Fruit fly (Drosophila melanogaster) whole organism, embryonic: Measurements from ENCODE around the gene Cyp6d4.

ENCODE experiments used
- B-H1 ChIP-seq: fragments of 200-800 bp; sonication (Bioruptor generic); IDR thresholded peaks from 3 replicates; pipeline ENCODE4 v1.3.6; 2022; ENCODE audit warnings: missing biosample characterization, missing genetic modification characterization
- CG1024 ChIP-seq: fragments of 200-800 bp; sonication (Bioruptor generic); IDR thresholded peaks from 2 replicates; pipeline ENCODE4 v1.3.6; 2022; ENCODE audit warnings: missing biosample characterization, missing genetic modification characterization
- CG10321 ChIP-seq: fragments of 200-800 bp; sonication (Bioruptor generic); IDR thresholded peaks from 2 replicates; pipeline ENCODE4 v1.3.6; 2022; ENCODE audit warnings: missing biosample characterization, missing genetic modification characterization
- CG10654 ChIP-seq: fragments of 200-800 bp; sonication (Bioruptor generic); optimal IDR thresholded peaks from 2 replicates; lab custom pipeline; 2016; ENCODE audit warnings: missing biosample characterization, missing genetic modification characterization
- CG11504 ChIP-seq: fragments of 200-800 bp; sonication (Bioruptor generic); optimal IDR thresholded peaks from 3 replicates; lab custom pipeline; 2019; ENCODE audit warnings: missing biosample characterization, mild to moderate bottlenecking, missing genetic modification characterization, moderate library complexity
- CG11695 ChIP-seq: fragments of 200-800 bp; sonication (Bioruptor generic); IDR thresholded peaks from 3 replicates; pipeline ENCODE4 v1.3.6; 2022; ENCODE audit warnings: missing biosample characterization, missing genetic modification characterization
- CG13424 ChIP-seq: fragments of 200-800 bp; sonication (Bioruptor generic); optimal IDR thresholded peaks from 2 replicates; lab custom pipeline; 2019; ENCODE audit warnings: missing biosample characterization, mild to moderate bottlenecking, missing genetic modification characterization, moderate library complexity
- CG17328 ChIP-seq: fragments of 200-800 bp; sonication (Bioruptor generic); IDR thresholded peaks from 2 replicates; pipeline ENCODE4 v1.3.6; 2022; ENCODE audit warnings: missing biosample characterization, missing genetic modification characterization
- CG17361 ChIP-seq: fragments of 200-800 bp; sonication (Bioruptor generic); IDR thresholded peaks from 3 replicates; pipeline ENCODE4 v1.3.6; 2022; ENCODE audit warnings: missing biosample characterization, missing genetic modification characterization
- CG17612 ChIP-seq: fragments of 200-800 bp; sonication (Bioruptor generic); IDR thresholded peaks from 2 replicates; pipeline ENCODE4 v1.3.6; 2022; ENCODE audit warnings: missing biosample characterization, missing genetic modification characterization
- CG2202 ChIP-seq: fragments of 200-800 bp; sonication (Bioruptor generic); optimal IDR thresholded peaks from 2 replicates; lab custom pipeline; 2018; ENCODE audit warnings: missing biosample characterization, mild to moderate bottlenecking, missing genetic modification characterization
- CG2712 ChIP-seq: fragments of 200-800 bp; optimal IDR thresholded peaks from 3 replicates; lab custom pipeline; 2019; ENCODE audit warnings: missing biosample characterization, mild to moderate bottlenecking, missing genetic modification characterization, moderate library complexity
- CG2889 ChIP-seq: fragments of 200-800 bp; sonication (Bioruptor generic); IDR thresholded peaks from 3 replicates; pipeline ENCODE4 v1.3.6; 2022; ENCODE audit warnings: missing biosample characterization, missing genetic modification characterization
- CG30020 ChIP-seq: fragments of 200-800 bp; optimal IDR thresholded peaks from 2 replicates; lab custom pipeline; 2019; ENCODE audit warnings: missing biosample characterization, mild to moderate bottlenecking, missing genetic modification characterization, moderate library complexity
- CG31224 ChIP-seq: fragments of 200-800 bp; sonication (Bioruptor generic); IDR thresholded peaks from 2 replicates; pipeline ENCODE4 v1.3.6; 2022; ENCODE audit warnings: missing biosample characterization, missing genetic modification characterization
- CG42726 ChIP-seq: fragments of 200-800 bp; sonication (Bioruptor generic); IDR thresholded peaks from 2 replicates; pipeline ENCODE4 v1.3.6; 2022; ENCODE audit warnings: missing biosample characterization, missing genetic modification characterization; ENCODE audit not compliant: partially characterized antibody
- CG4360 ChIP-seq: fragments of 200-800 bp; sonication (Bioruptor generic); IDR thresholded peaks from 2 replicates; pipeline ENCODE4 v1.3.6; 2022; ENCODE audit warnings: missing biosample characterization, missing genetic modification characterization
- CG7372 ChIP-seq: fragments of 200-800 bp; sonication (Bioruptor generic); IDR thresholded peaks from 2 replicates; pipeline ENCODE4 v1.3.6; 2022; ENCODE audit warnings: missing biosample characterization, missing genetic modification characterization
- CG8388 ChIP-seq: fragments of 200-800 bp; sonication (Bioruptor generic); optimal IDR thresholded peaks from 2 replicates; lab custom pipeline; 2019; ENCODE audit warnings: missing biosample characterization, mild to moderate bottlenecking, missing genetic modification characterization, moderate library complexity
- CoRest ChIP-seq: fragments of 200-800 bp; sonication (Bioruptor generic); optimal IDR thresholded peaks from 3 replicates; lab custom pipeline; 2018; ENCODE audit warnings: missing biosample characterization, mild to moderate bottlenecking, missing genetic modification characterization, moderate library complexity
- E2f1 ChIP-seq: fragments of 200-800 bp; sonication (Bioruptor generic); IDR thresholded peaks from 2 replicates; pipeline ENCODE4 v1.3.6; 2022; ENCODE audit warnings: missing biosample characterization, missing genetic modification characterization
- Elba2 ChIP-seq: fragments of 200-800 bp; sonication (Bioruptor generic); optimal IDR thresholded peaks from 3 replicates; lab custom pipeline; 2016; ENCODE audit warnings: missing biosample characterization, missing genetic modification characterization
- Fer3 ChIP-seq: fragments of 200-800 bp; sonication (Bioruptor generic); optimal IDR thresholded peaks from 2 replicates; lab custom pipeline; 2018; ENCODE audit warnings: missing biosample characterization, mild to moderate bottlenecking, missing genetic modification characterization, moderate library complexity
- Hand ChIP-seq: fragments of 200-800 bp; sonication (Bioruptor generic); optimal IDR thresholded peaks from 2 replicates; lab custom pipeline; 2017; ENCODE audit warnings: mild to moderate bottlenecking, missing biosample characterization, missing genetic modification reagents, missing genetic modification characterization
- Oli ChIP-seq: fragments of 200-800 bp; sonication (Bioruptor generic); optimal IDR thresholded peaks from 2 replicates; lab custom pipeline; 2018; ENCODE audit warnings: missing biosample characterization, mild to moderate bottlenecking, missing genetic modification characterization, moderate library complexity
- PHDP ChIP-seq: fragments of 200-800 bp; sonication (Bioruptor generic); optimal IDR thresholded peaks from 3 replicates; lab custom pipeline; 2018; ENCODE audit warnings: missing biosample characterization, mild to moderate bottlenecking, missing genetic modification characterization, moderate library complexity
- Rfx ChIP-seq: fragments of 200-800 bp; sonication (Bioruptor generic); IDR thresholded peaks from 2 replicates; pipeline ENCODE4 v1.3.6; 2022; ENCODE audit warnings: missing biosample characterization, missing genetic modification characterization
- Rx ChIP-seq: fragments of 200-800 bp; sonication (Bioruptor generic); IDR thresholded peaks from 2 replicates; pipeline ENCODE4 v1.3.6; 2022; ENCODE audit warnings: missing biosample characterization, missing genetic modification characterization
- Trl ChIP-seq, 3 experiments: fragments of >200 bp in 2 of 3; fragments of 200-800 bp in 1 of 3; sonication (Bioruptor generic) in 1 of 3; optimal IDR thresholded peaks; 2 replicates in 1 of 3; 3 replicates in 2 of 3; lab custom pipeline; 2016 to 2017; ENCODE audit warnings: missing biosample characterization in 1 of 3, missing genetic modification characterization in 1 of 3
- YL-1 ChIP-seq: fragments of 200-800 bp; sonication (Bioruptor generic); optimal IDR thresholded peaks from 3 replicates; lab custom pipeline; 2017; ENCODE audit warnings: missing biosample characterization, mild to moderate bottlenecking, missing genetic modification characterization
- ara ChIP-seq: fragments of 200-800 bp; sonication (Bioruptor generic); IDR thresholded peaks from 2 replicates; pipeline ENCODE4 v1.3.6; 2022; ENCODE audit warnings: missing biosample characterization, missing genetic modification characterization
- ase ChIP-seq: fragments of 200-800 bp; sonication (Bioruptor generic); IDR thresholded peaks from 3 replicates; pipeline ENCODE4 v1.3.6; 2022; ENCODE audit warnings: missing biosample characterization, missing genetic modification characterization
- ash1 ChIP-seq: fragments of 200-800 bp; sonication (Bioruptor generic); optimal IDR thresholded peaks from 2 replicates; lab custom pipeline; 2018; ENCODE audit warnings: missing biosample characterization, mild to moderate bottlenecking, missing genetic modification characterization
- bsh ChIP-seq, 2 experiments: fragments of 200-800 bp; sonication (Bioruptor generic); optimal IDR thresholded peaks; 2 replicates each; lab custom pipeline; 2017 to 2018; ENCODE audit warnings: mild to moderate bottlenecking in 2 of 2, missing biosample characterization in 2 of 2, missing genetic modification characterization in 2 of 2, moderate library complexity in 1 of 2
- cg ChIP-seq: fragments of 200-800 bp; sonication (Bioruptor generic); optimal IDR thresholded peaks from 3 replicates; lab custom pipeline; 2019; ENCODE audit warnings: missing biosample characterization, mild to moderate bottlenecking, missing genetic modification characterization, moderate library complexity
- crol ChIP-seq: fragments of 200-800 bp; sonication (Bioruptor generic); IDR thresholded peaks from 2 replicates; pipeline ENCODE4 v1.3.6; 2022; ENCODE audit warnings: missing biosample characterization, missing genetic modification characterization
- dpn ChIP-seq, 2 experiments: fragments of 200-800 bp; sonication (Bioruptor generic); optimal IDR thresholded peaks; 3 replicates each; lab custom pipeline; 2016; ENCODE audit warnings: missing biosample characterization in 2 of 2, missing genetic modification characterization in 2 of 2
- eve ChIP-seq, 2 experiments: fragments of >200 bp; optimal IDR thresholded peaks; 2 replicates each; lab custom pipeline; 2017; ENCODE audit warnings: missing biosample characterization in 2 of 2, missing genetic modification characterization in 2 of 2
- ken ChIP-seq: fragments of 200-800 bp; sonication (Bioruptor generic); IDR thresholded peaks from 3 replicates; pipeline ENCODE4 v1.3.6; 2022; ENCODE audit warnings: missing biosample characterization, missing genetic modification characterization
- nau ChIP-seq: fragments of 200-800 bp; sonication (Bioruptor generic); optimal IDR thresholded peaks from 3 replicates; lab custom pipeline; 2017; ENCODE audit warnings: missing biosample characterization, mild to moderate bottlenecking, missing genetic modification characterization, missing genetic modification reagents
- peb ChIP-seq: fragments of 200-800 bp; sonication (Bioruptor generic); IDR thresholded peaks from 2 replicates; pipeline ENCODE4 v1.3.6; 2022; ENCODE audit warnings: missing biosample characterization, missing genetic modification characterization
- phol ChIP-seq: fragments of 200-800 bp; sonication (Bioruptor generic); optimal IDR thresholded peaks from 3 replicates; lab custom pipeline; 2018; ENCODE audit warnings: missing biosample characterization, mild to moderate bottlenecking, missing genetic modification characterization, moderate library complexity
- sim ChIP-seq: fragments of 200-800 bp; sonication (Bioruptor generic); IDR thresholded peaks from 2 replicates; pipeline ENCODE4 v1.3.6; 2022; ENCODE audit warnings: missing biosample characterization, missing genetic modification characterization
- sisA ChIP-seq: fragments of 200-800 bp; sonication (Bioruptor generic); IDR thresholded peaks from 2 replicates; pipeline ENCODE4 v1.3.6; 2022; ENCODE audit warnings: missing biosample characterization, missing genetic modification characterization
- slbo ChIP-seq: fragments of 200-800 bp; sonication (Bioruptor generic); IDR thresholded peaks from 2 replicates; pipeline ENCODE4 v1.3.6; 2022; ENCODE audit warnings: missing biosample characterization, missing genetic modification characterization
- tgo ChIP-seq: fragments of 200-800 bp; sonication (Bioruptor generic); IDR thresholded peaks from 3 replicates; pipeline ENCODE4 v1.3.6; 2022; ENCODE audit warnings: missing biosample characterization, missing genetic modification characterization
- tio ChIP-seq: fragments of 200-800 bp; sonication (Bioruptor generic); optimal IDR thresholded peaks from 2 replicates; lab custom pipeline; 2017; ENCODE audit warnings: missing biosample characterization, missing genetic modification characterization, inconsistent platforms
- trh ChIP-seq: fragments of 200-800 bp; sonication (Bioruptor generic); optimal IDR thresholded peaks from 2 replicates; lab custom pipeline; 2016; ENCODE audit warnings: missing biosample characterization, missing genetic modification characterization
- unpg ChIP-seq: fragments of 200-800 bp; sonication (Bioruptor generic); optimal IDR thresholded peaks from 3 replicates; lab custom pipeline; 2018; ENCODE audit warnings: missing biosample characterization, mild to moderate bottlenecking, missing genetic modification characterization, moderate library complexity

Gene Cyp6d4

DNA sequence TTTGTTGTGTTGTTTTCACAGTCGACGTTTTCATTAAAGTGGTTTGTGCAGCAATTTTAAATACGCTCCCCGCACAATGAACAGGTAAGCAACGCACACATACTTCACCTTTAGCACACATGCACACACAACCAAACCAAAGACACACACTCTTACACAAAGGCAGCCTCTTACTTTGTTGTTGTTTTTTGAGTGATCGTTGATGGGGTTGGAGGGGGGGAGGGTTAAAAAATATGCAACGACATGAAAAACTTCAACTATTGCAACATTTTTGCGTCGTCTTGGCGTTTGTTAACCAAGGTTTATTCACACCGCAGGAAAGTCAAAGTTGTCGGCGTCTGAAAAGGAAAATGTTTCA is 30.2 kb upstream of the Cyp6d4 start:
- TF ChIP-seq cg (GFP tag; lab: Kevin White, UChicago) (peak; percentile 61), CG4360 (GFP tag; lab: Robert Waterston, UW) (peak; percentile 50; the same call in 1 of the 2 replicates), ken (GFP tag; lab: Robert Waterston, UW) (0 out of 3 replicates have a peak, but pooled peaks have one; percentile 1), nau (no peak), CG2202 (no peak), crol (peak; percentile 42)
- TF ChIP-seq, all 482 proteins: peak for 4

- TF ChIP-seq CG17328 (GFP tag; lab: Robert Waterston, UW) (peak; percentile 58), peb (GFP tag; lab: Robert Waterston, UW) (0 out of 2 replicates have a peak, but pooled peaks have one; percentile 9), slbo (GFP tag; lab: Robert Waterston, UW) (peak; percentile 82), trh (GFP tag; lab: Kevin White, UChicago) (no peak), CG10321 (GFP tag; lab: Robert Waterston, UW) (0 out of 2 replicates have a peak, but pooled peaks have one; percentile 4), CG2712 (tag; lab: Kevin White, UChicago) (peak; percentile 1), YL-1 (GFP tag; lab: Kevin White, UChicago) (no peak), Elba2 (GFP tag; lab: Kevin White, UChicago) (no peak), sim (GFP tag; lab: Robert Waterston, UW) (no peak), tgo (GFP tag; lab: Robert Waterston, UW) (peak; percentile 27; the same call in 1 of the 3 replicates), CG17361 (0 out of 3 replicates have a peak, but pooled peaks have one; percentile 22), unpg (peak; percentile 3), CG13424 (tag; lab: Kevin White, UChicago) (peak; percentile 7), tio (GFP tag; lab: Kevin White, UChicago) (peak; percentile 37), sisA (peak; percentile 55), bsh (GFP tag; optimal IDR thresholded peaks at IDR 0.05; lab: Kevin White, UChicago) (peak in 1 of 2 experiments; percentile 45), Oli (tag; lab: Kevin White, UChicago) (peak; percentile 20), Trl (optimal IDR thresholded peaks at IDR 0.05; lab: Kevin White, UChicago) (no peak), Trl (GFP tag; optimal IDR thresholded peaks at IDR 0.05; lab: Kevin White, UChicago) (peak; percentile 9), Rx (GFP tag; lab: Robert Waterston, UW) (no peak), CG8388 (GFP tag; lab: Kevin White, UChicago) (no peak), Rfx (GFP tag; lab: Robert Waterston, UW) (0 out of 2 replicates have a peak, but pooled peaks have one; percentile 8), CG1024 (GFP tag; lab: Robert Waterston, UW) (0 out of 2 replicates have a peak, but pooled peaks have one; percentile 31), dpn (GFP tag; optimal IDR thresholded peaks at IDR 0.05; lab: Kevin White, UChicago) (peak in 1 of 2 experiments; percentile 28), CoRest (tag; lab: Kevin White, UChicago) (peak; percentile 23), CG11695 (peak; percentile 38; the same call in 1 of the 3 replicates), B-H1 (GFP tag; lab: Robert Waterston, UW) (peak; percentile 29; the same call in 1 of the 3 replicates), CG31224 (GFP tag; lab: Robert Waterston, UW) (peak; percentile 6; the same call in 1 of the 2 replicates), phol (peak; percentile 6), PHDP (tag; lab: Kevin White, UChicago) (peak; percentile 9), CG30020 (no peak), CG10654 (GFP tag; lab: Kevin White, UChicago) (no peak), Fer3 (tag; lab: Kevin White, UChicago) (peak; percentile 8), ase (GFP tag; lab: Robert Waterston, UW) (peak; percentile 6; the same call in 1 of the 3 replicates), eve (GFP tag; optimal IDR thresholded peaks at IDR 0.05; lab: Kevin White, UChicago) (peak in 1 of 2 experiments; percentile 33), ash1 (GFP tag; lab: Kevin White, UChicago) (no peak), CG2889 (GFP tag; lab: Robert Waterston, UW) (0 out of 3 replicates have a peak, but pooled peaks have one; percentile 29), CG42726 (GFP tag; lab: Robert Waterston, UW) (no peak), Hand (GFP tag; lab: Kevin White, UChicago) (no peak), CG11504 (peak; percentile 32), E2f1 (GFP tag; lab: Robert Waterston, UW) (0 out of 2 replicates have a peak, but pooled peaks have one; percentile 22), ara (no peak), CG7372 (GFP tag; lab: Robert Waterston, UW) (no peak), CG17612 (no peak)
Observed at dm6 chr3R:22668622-22669021, 29.5 kb upstream of the Cyp6d4 start.
